Fruit fly (Drosophila melanogaster): Measurements from ENCODE around the gene CG6432.

DNA sequence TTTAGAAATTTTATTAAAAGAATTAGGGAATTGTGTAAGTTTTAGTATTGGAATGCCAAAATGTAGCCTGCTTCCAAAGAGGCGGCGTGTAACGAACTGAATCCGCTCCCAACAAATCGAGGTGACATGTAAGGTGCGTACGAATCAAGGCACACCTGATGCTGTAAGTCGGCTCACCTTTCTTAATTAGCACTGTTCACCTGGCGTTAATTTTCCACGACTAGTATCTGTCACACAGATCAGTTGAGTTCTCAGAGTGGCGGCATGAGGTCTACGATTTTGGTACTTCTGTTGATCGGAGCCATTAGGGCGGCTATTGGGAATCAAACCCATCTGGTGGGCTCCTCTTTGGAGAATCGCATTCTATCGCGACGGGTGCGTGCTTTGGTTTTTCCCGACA is 24.9 kb downstream of the CG6432 start, which contains the start of the genes CG5762 and CG33339:
- TF ChIP-seq CG12605 (GFP tag; IDR thresholded peaks at IDR 0.05): no peak
- no peak for TF ChIP-seq rn (GFP tag; IDR thresholded peaks at IDR 0.05)
- TF ChIP-seq CG8159 (tag; optimal IDR thresholded peaks at IDR 0.05): no peak

Data from whole organism, pupa.